Fruit fly (Drosophila melanogaster) whole organism, prepupa: ENCODE data around the gene CG5556.

ENCODE experiments used
- Blimp-1 ChIP-seq: fragments of 200-800 bp; sonication (Bioruptor generic); optimal IDR thresholded peaks from 3 replicates; lab custom pipeline; 2017; ENCODE audit warnings: missing biosample characterization, missing genetic modification characterization, mild to moderate bottlenecking, moderate library complexity, missing genetic modification reagents
- CG10631 ChIP-seq: fragments of 200-800 bp; sonication (Bioruptor generic); optimal IDR thresholded peaks from 2 replicates; lab custom pipeline; 2016; ENCODE audit warnings: missing biosample characterization, missing genetic modification characterization
- CG10669 ChIP-seq: fragments of 200-800 bp; sonication (Bioruptor generic); optimal IDR thresholded peaks from 3 replicates; lab custom pipeline; 2018; ENCODE audit warnings: missing biosample characterization, mild to moderate bottlenecking, missing genetic modification characterization, moderate library complexity
- CG11762 ChIP-seq: fragments of 200-800 bp; sonication (Bioruptor generic); optimal IDR thresholded peaks from 3 replicates; lab custom pipeline; 2016; ENCODE audit warnings: missing biosample characterization, missing genetic modification characterization; ENCODE audit not compliant: insufficient read depth
- CG11902 ChIP-seq: fragments of 200-800 bp; sonication (Bioruptor generic); optimal IDR thresholded peaks from 3 replicates; lab custom pipeline; 2016; ENCODE audit warnings: missing biosample characterization, missing genetic modification characterization
- CG15336 ChIP-seq: fragments of 200-800 bp; sonication (Bioruptor generic); IDR thresholded peaks from 2 replicates; pipeline ENCODE4 v1.3.6; 2022; ENCODE audit warnings: missing biosample characterization, missing genetic modification characterization
- CG1621 ChIP-seq: fragments of 200-800 bp; sonication (Bioruptor generic); optimal IDR thresholded peaks from 3 replicates; lab custom pipeline; 2018; ENCODE audit warnings: missing biosample characterization, mild to moderate bottlenecking, missing genetic modification characterization
- CG16779 ChIP-seq: fragments of 200-800 bp; sonication (Bioruptor generic); optimal IDR thresholded peaks from 3 replicates; lab custom pipeline; 2017; ENCODE audit warnings: missing biosample characterization, mild to moderate bottlenecking, missing genetic modification characterization
- CG3032 ChIP-seq: fragments of 200-800 bp; optimal IDR thresholded peaks from 2 replicates; lab custom pipeline; 2019; ENCODE audit warnings: missing biosample characterization, mild to moderate bottlenecking, missing genetic modification characterization, moderate library complexity
- CG31627 ChIP-seq: fragments of 200-800 bp; sonication (Bioruptor generic); optimal IDR thresholded peaks from 3 replicates; lab custom pipeline; 2016; ENCODE audit warnings: missing biosample characterization, missing genetic modification characterization
- CG32006 ChIP-seq: fragments of 200-800 bp; sonication (Bioruptor generic); optimal IDR thresholded peaks from 3 replicates; lab custom pipeline; 2017; ENCODE audit warnings: missing biosample characterization, mild to moderate bottlenecking, missing genetic modification characterization
- CG4318 ChIP-seq: fragments of 200-800 bp; sonication (Bioruptor generic); optimal IDR thresholded peaks from 3 replicates; lab custom pipeline; 2017; ENCODE audit warnings: missing biosample characterization, mild to moderate bottlenecking, missing genetic modification characterization
- CG6163 ChIP-seq: fragments of 200-800 bp; sonication (Bioruptor generic); IDR thresholded peaks from 3 replicates; pipeline ENCODE4 v1.3.6; 2022; ENCODE audit warnings: missing biosample characterization, missing genetic modification characterization
- CG6276 ChIP-seq: fragments of 200-800 bp; sonication (Bioruptor generic); optimal IDR thresholded peaks from 2 replicates; lab custom pipeline; 2017; ENCODE audit warnings: missing biosample characterization, mild to moderate bottlenecking, missing genetic modification characterization
- CG6792 ChIP-seq: fragments of 200-800 bp; sonication (Bioruptor generic); optimal IDR thresholded peaks from 3 replicates; lab custom pipeline; 2016; ENCODE audit warnings: missing biosample characterization, missing genetic modification characterization
- CG6808 ChIP-seq: fragments of 200-800 bp; sonication (Bioruptor generic); optimal IDR thresholded peaks from 3 replicates; lab custom pipeline; 2017; ENCODE audit warnings: missing biosample characterization, missing genetic modification characterization, mild to moderate bottlenecking, moderate library complexity, missing genetic modification reagents
- CG6854 ChIP-seq: fragments of 200-800 bp; sonication (Bioruptor generic); optimal IDR thresholded peaks from 2 replicates; lab custom pipeline; 2017; ENCODE audit warnings: missing biosample characterization, mild to moderate bottlenecking, missing genetic modification characterization
- CG7368 ChIP-seq: fragments of 200-800 bp; sonication (Bioruptor generic); optimal IDR thresholded peaks from 3 replicates; lab custom pipeline; 2016; ENCODE audit warnings: missing biosample characterization, missing genetic modification characterization
- CG8119 ChIP-seq: fragments of 200-800 bp; sonication (Bioruptor generic); IDR thresholded peaks from 3 replicates; pipeline ENCODE4 v1.3.6; 2022; ENCODE audit warnings: missing biosample characterization, missing genetic modification characterization
- CG8319 ChIP-seq: fragments of 200-800 bp; sonication (Bioruptor generic); optimal IDR thresholded peaks from 3 replicates; lab custom pipeline; 2016; ENCODE audit warnings: missing biosample characterization, missing genetic modification characterization
- CG8632 ChIP-seq: fragments of 200-800 bp; sonication (Bioruptor generic); optimal IDR thresholded peaks from 3 replicates; lab custom pipeline; 2016; ENCODE audit warnings: missing biosample characterization, missing genetic modification characterization
- CG9139 ChIP-seq: fragments of 200-800 bp; sonication (Bioruptor generic); optimal IDR thresholded peaks from 3 replicates; lab custom pipeline; 2017; ENCODE audit warnings: missing biosample characterization, mild to moderate bottlenecking, missing genetic modification characterization
- Eip75B ChIP-seq: fragments of 200-800 bp; sonication (Bioruptor generic); optimal IDR thresholded peaks from 3 replicates; lab custom pipeline; 2016; ENCODE audit warnings: missing biosample characterization, missing genetic modification characterization
- Eip78C ChIP-seq: fragments of 200-800 bp; sonication (Bioruptor generic); peaks from one replicate; lab custom pipeline; 2016; ENCODE audit warnings: missing biosample characterization, missing genetic modification characterization
- Eip93F ChIP-seq: fragments of 200-800 bp; sonication (Bioruptor generic); optimal IDR thresholded peaks from 2 replicates; lab custom pipeline; 2016; ENCODE audit warnings: missing biosample characterization, mild to moderate bottlenecking, missing genetic modification characterization
- Ets21C ChIP-seq: fragments of 200-800 bp; sonication (Bioruptor generic); optimal IDR thresholded peaks from 3 replicates; lab custom pipeline; 2016; ENCODE audit warnings: missing biosample characterization, missing genetic modification characterization
- Ets96B ChIP-seq: fragments of 200-800 bp; optimal IDR thresholded peaks from 2 replicates; lab custom pipeline; 2019; ENCODE audit warnings: missing biosample characterization, mild to moderate bottlenecking, missing genetic modification characterization, moderate library complexity
- Hr38 ChIP-seq: sonication (Bioruptor generic); optimal IDR thresholded peaks from 2 replicates; lab custom pipeline; 2016; ENCODE audit warnings: missing biosample characterization, missing genetic modification characterization
- Hr39 ChIP-seq: fragments of 200-800 bp; sonication (Bioruptor generic); optimal IDR thresholded peaks from 2 replicates; lab custom pipeline; 2016; ENCODE audit warnings: missing biosample characterization, missing genetic modification characterization
- Hr4 ChIP-seq: fragments of 200-800 bp; sonication (Bioruptor generic); optimal IDR thresholded peaks from 3 replicates; lab custom pipeline; 2016; ENCODE audit warnings: missing biosample characterization, missing genetic modification characterization
- Lpt ChIP-seq: fragments of 200-800 bp; sonication (Bioruptor generic); optimal IDR thresholded peaks from 3 replicates; lab custom pipeline; 2016; ENCODE audit warnings: missing biosample characterization, missing genetic modification characterization
- Met ChIP-seq: fragments of 200-800 bp; sonication (Bioruptor generic); optimal IDR thresholded peaks from 3 replicates; lab custom pipeline; 2016; ENCODE audit warnings: missing biosample characterization, missing genetic modification characterization
- OdsH ChIP-seq: fragments of 200-800 bp; sonication (Bioruptor generic); optimal IDR thresholded peaks from 3 replicates; lab custom pipeline; 2016; ENCODE audit warnings: missing biosample characterization, missing genetic modification characterization
- Smox ChIP-seq: fragments of 200-800 bp; sonication (Bioruptor generic); optimal IDR thresholded peaks from 3 replicates; lab custom pipeline; 2016; ENCODE audit warnings: missing biosample characterization, missing genetic modification characterization
- Sox102F ChIP-seq: fragments of 200-800 bp; sonication (Bioruptor generic); optimal IDR thresholded peaks from 2 replicates; lab custom pipeline; 2016; ENCODE audit warnings: missing biosample characterization, mild to moderate bottlenecking, missing genetic modification characterization
- Sox14 ChIP-seq: fragments of 200-800 bp; sonication (Bioruptor generic); optimal IDR thresholded peaks from 3 replicates; lab custom pipeline; 2016; ENCODE audit warnings: missing biosample characterization, missing genetic modification characterization
- Sox15 ChIP-seq: fragments of 200-800 bp; sonication (Bioruptor generic); optimal IDR thresholded peaks from 3 replicates; lab custom pipeline; 2016; ENCODE audit warnings: missing biosample characterization, missing genetic modification characterization
- achi ChIP-seq: fragments of 200-800 bp; sonication (Bioruptor generic); optimal IDR thresholded peaks from 3 replicates; lab custom pipeline; 2016; ENCODE audit warnings: missing biosample characterization, missing genetic modification characterization
- acj6 ChIP-seq: fragments of 200-800 bp; sonication (Bioruptor generic); optimal IDR thresholded peaks from 3 replicates; lab custom pipeline; 2016; ENCODE audit warnings: missing biosample characterization, missing genetic modification characterization
- dac ChIP-seq: fragments of 200-800 bp; sonication (Bioruptor generic); optimal IDR thresholded peaks from 2 replicates; lab custom pipeline; 2017; ENCODE audit warnings: missing biosample characterization, mild to moderate bottlenecking, missing genetic modification characterization
- eg ChIP-seq: fragments of 200-800 bp; sonication (Bioruptor generic); IDR thresholded peaks from 3 replicates; pipeline ENCODE4 v1.3.6; 2022; ENCODE audit warnings: missing biosample characterization, missing genetic modification characterization
- esn ChIP-seq: fragments of 200-800 bp; sonication (Bioruptor generic); optimal IDR thresholded peaks from 2 replicates; lab custom pipeline; 2016; ENCODE audit warnings: missing biosample characterization, mild to moderate bottlenecking, missing genetic modification characterization, moderate library complexity
- fd59A ChIP-seq: fragments of 200-800 bp; sonication (Bioruptor generic); optimal IDR thresholded peaks from 2 replicates; lab custom pipeline; 2017; ENCODE audit warnings: missing biosample characterization, mild to moderate bottlenecking, missing genetic modification characterization, missing genetic modification reagents
- fkh ChIP-seq: fragments of 200-800 bp; sonication (Bioruptor generic); optimal IDR thresholded peaks from 3 replicates; lab custom pipeline; 2017; ENCODE audit warnings: missing biosample characterization, mild to moderate bottlenecking, missing genetic modification characterization, moderate library complexity
- lz ChIP-seq: fragments of 200-800 bp; sonication (Bioruptor generic); optimal IDR thresholded peaks from 3 replicates; lab custom pipeline; 2016; ENCODE audit warnings: missing biosample characterization, missing genetic modification characterization
- net ChIP-seq: fragments of 200-800 bp; sonication (Bioruptor generic); optimal IDR thresholded peaks from 3 replicates; lab custom pipeline; 2016; ENCODE audit warnings: missing biosample characterization, missing genetic modification characterization
- pdm3 ChIP-seq: fragments of 200-800 bp; sonication (Bioruptor generic); optimal IDR thresholded peaks from 3 replicates; lab custom pipeline; 2016; ENCODE audit warnings: missing biosample characterization, missing genetic modification characterization
- salr ChIP-seq, 2 experiments: fragments of 200-800 bp; sonication (Bioruptor generic); optimal IDR thresholded peaks; 3 replicates each; lab custom pipeline; 2016 to 2018; ENCODE audit warnings: missing biosample characterization in 2 of 2, missing genetic modification characterization in 2 of 2, mild to moderate bottlenecking in 1 of 2
- spab ChIP-seq: fragments of 200-800 bp; sonication (Bioruptor generic); optimal IDR thresholded peaks from 2 replicates; lab custom pipeline; 2017; ENCODE audit warnings: missing biosample characterization, mild to moderate bottlenecking, missing genetic modification characterization, missing genetic modification reagents
- ss ChIP-seq, 2 experiments: fragments of 200-800 bp; sonication (Bioruptor generic); optimal IDR thresholded peaks; 2 replicates in 1 of 2; 3 replicates in 1 of 2; lab custom pipeline; 2017 to 2018; ENCODE audit warnings: mild to moderate bottlenecking in 2 of 2, missing biosample characterization in 2 of 2, missing genetic modification characterization in 2 of 2, moderate library complexity in 1 of 2
- svp ChIP-seq: fragments of 200-800 bp; sonication (Bioruptor generic); peaks from one replicate; lab custom pipeline; 2016; ENCODE audit warnings: missing biosample characterization, missing genetic modification characterization
- vri ChIP-seq: fragments of 200-800 bp; sonication (Bioruptor generic); optimal IDR thresholded peaks from 3 replicates; lab custom pipeline; 2016; ENCODE audit warnings: missing biosample characterization, mild to moderate bottlenecking, missing genetic modification characterization

The CG5556 gene

DNA sequence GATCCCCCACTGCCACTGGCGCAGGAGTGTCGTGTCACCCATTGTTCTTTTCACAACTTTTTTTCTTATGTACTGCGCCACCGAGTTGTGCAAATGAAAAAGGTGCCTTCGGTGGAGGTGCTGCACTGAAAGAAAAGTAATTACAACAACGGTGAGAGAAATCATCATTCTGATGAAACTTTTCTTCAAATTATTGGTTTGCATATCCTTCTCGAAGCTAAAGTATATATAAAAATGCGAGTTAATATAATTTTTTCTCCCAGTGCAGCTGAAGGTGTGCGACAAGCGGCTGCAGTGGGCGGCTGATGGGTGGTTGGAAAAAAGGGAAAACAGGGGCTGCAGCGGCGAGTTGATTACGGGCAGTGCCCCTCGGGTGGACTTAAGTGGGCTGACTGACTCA is 40.3 kb downstream of the CG5556 start:
- TF ChIP-seq Met (GFP tag; lab: Kevin White, UChicago) (peak; percentile 40), CG7368 (GFP tag; lab: Kevin White, UChicago) (no peak), CG15336 (0 out of 2 replicates have a peak, but pooled peaks have one; percentile 34), CG16779 (tag; lab: Kevin White, UChicago) (peak; percentile 12), Hr38 (GFP tag; lab: Kevin White, UChicago) (no peak), Blimp-1 (GFP tag; lab: Kevin White, UChicago) (no peak), CG6854 (GFP tag; lab: Kevin White, UChicago) (no peak), CG4318 (GFP tag; lab: Kevin White, UChicago) (no peak), CG8119 (peak; percentile 42; the same call in 1 of the 3 replicates), Ets96B (tag; lab: Kevin White, UChicago) (peak; percentile 62), Lpt (GFP tag; lab: Kevin White, UChicago) (no peak), esn (peak; percentile 59), CG31627 (peak; percentile 30), Sox102F (GFP tag; lab: Kevin White, UChicago) (peak; percentile 40), salr (GFP tag; optimal IDR thresholded peaks at IDR 0.05; lab: Kevin White, UChicago) (no peak), CG10631 (GFP tag; lab: Kevin White, UChicago) (peak; percentile 59), fkh (no peak), CG6808 (peak; percentile 35), CG32006 (GFP tag; lab: Kevin White, UChicago) (peak; percentile 35), Sox15 (GFP tag; lab: Kevin White, UChicago) (no peak), svp (GFP tag; lab: Kevin White, UChicago) (peak; percentile 64), vri (GFP tag; lab: Kevin White, UChicago) (no peak), CG8632 (GFP tag; lab: Kevin White, UChicago) (peak; percentile 24), CG6792 (GFP tag; lab: Kevin White, UChicago) (peak; percentile 19), CG11762 (no peak), ss (GFP tag; optimal IDR thresholded peaks at IDR 0.05; lab: Kevin White, UChicago) (peak in 1 of 2 experiments; percentile 47), dac (GFP tag; lab: Kevin White, UChicago) (no peak), net (no peak), spab (GFP tag; lab: Kevin White, UChicago) (peak; percentile 21), CG3032 (tag; lab: Kevin White, UChicago) (peak; percentile 30), CG6163 (peak; percentile 65), CG9139 (GFP tag; lab: Kevin White, UChicago) (no peak), pdm3 (GFP tag; lab: Kevin White, UChicago) (peak; percentile 36), fd59A (GFP tag; lab: Kevin White, UChicago) (peak; percentile 46), Hr39 (peak; percentile 28), CG11902 (peak; percentile 11), CG10669 (peak; percentile 53), OdsH (GFP tag; lab: Kevin White, UChicago) (peak; percentile 21), CG6276 (GFP tag; lab: Kevin White, UChicago) (no peak), CG1621 (peak; percentile 27), Sox14 (GFP tag; lab: Kevin White, UChicago) (peak; percentile 32), Ets21C (GFP tag; lab: Kevin White, UChicago) (peak; percentile 20), lz (GFP tag; lab: Kevin White, UChicago) (peak; percentile 52), Hr4 (GFP tag; lab: Kevin White, UChicago) (peak; percentile 36), CG8319 (GFP tag; lab: Kevin White, UChicago) (no peak), achi (peak; percentile 36), Eip75B (GFP tag; lab: Kevin White, UChicago) (peak; percentile 40), eg (GFP tag; lab: Robert Waterston, UW) (peak; percentile 57; the same call in 2 of the 3 replicates), Eip93F (GFP tag; lab: Kevin White, UChicago) (no peak), acj6 (peak; percentile 25), Eip78C (GFP tag; lab: Kevin White, UChicago) (peak; percentile 76), Smox (peak; percentile 21)
